Fruit fly (Drosophila melanogaster) whole organism, embryonic: Measurements from ENCODE around the gene CG13721.

Experiments
- Asciz ChIP-seq: fragments of 200-800 bp; sonication (Bioruptor generic); optimal IDR thresholded peaks from 2 replicates; lab custom pipeline; 2017; ENCODE audit warnings: missing biosample characterization, mild to moderate bottlenecking, missing genetic modification characterization, missing genetic modification reagents
- Atf6 ChIP-seq: fragments of 200-800 bp; sonication (Bioruptor generic); IDR thresholded peaks from 2 replicates; pipeline ENCODE4 v1.3.6; 2022; ENCODE audit warnings: missing biosample characterization, missing genetic modification characterization
- CG1024 ChIP-seq: fragments of 200-800 bp; sonication (Bioruptor generic); IDR thresholded peaks from 2 replicates; pipeline ENCODE4 v1.3.6; 2022; ENCODE audit warnings: missing biosample characterization, missing genetic modification characterization
- CG11456 ChIP-seq: fragments of 200-800 bp; sonication (Bioruptor generic); IDR thresholded peaks from 3 replicates; pipeline ENCODE4 v1.3.6; 2022; ENCODE audit warnings: missing biosample characterization, missing genetic modification characterization
- CG12104 ChIP-seq: fragments of 200-800 bp; sonication (Bioruptor generic); optimal IDR thresholded peaks from 3 replicates; lab custom pipeline; 2016; ENCODE audit warnings: missing biosample characterization, missing genetic modification characterization
- CG12391 ChIP-seq: fragments of 200-800 bp; sonication (Bioruptor generic); optimal IDR thresholded peaks from 3 replicates; lab custom pipeline; 2018; ENCODE audit warnings: missing biosample characterization, mild to moderate bottlenecking, missing genetic modification characterization, moderate library complexity
- CG13287 ChIP-seq: fragments of 200-800 bp; sonication (Bioruptor generic); IDR thresholded peaks from 2 replicates; pipeline ENCODE4 v1.3.6; 2022; ENCODE audit warnings: missing biosample characterization, missing genetic modification characterization; ENCODE audit not compliant: partially characterized antibody
- CG17186 ChIP-seq: fragments of 200-800 bp; sonication (Bioruptor generic); optimal IDR thresholded peaks from 3 replicates; lab custom pipeline; 2017; ENCODE audit warnings: missing biosample characterization, missing genetic modification reagents, missing genetic modification characterization
- CG18476 ChIP-seq: fragments of 200-800 bp; sonication (Bioruptor generic); optimal IDR thresholded peaks from 2 replicates; lab custom pipeline; 2016; ENCODE audit warnings: missing biosample characterization, mild to moderate bottlenecking, missing genetic modification characterization
- CG2120 ChIP-seq: fragments of 200-800 bp; sonication (Bioruptor generic); optimal IDR thresholded peaks from 3 replicates; lab custom pipeline; 2016; ENCODE audit warnings: missing biosample characterization, missing genetic modification characterization
- CG2712 ChIP-seq: fragments of 200-800 bp; optimal IDR thresholded peaks from 3 replicates; lab custom pipeline; 2019; ENCODE audit warnings: missing biosample characterization, mild to moderate bottlenecking, missing genetic modification characterization, moderate library complexity
- CG31365 ChIP-seq: fragments of 200-800 bp; sonication (Bioruptor generic); optimal IDR thresholded peaks from 2 replicates; lab custom pipeline; 2018; ENCODE audit warnings: missing biosample characterization, mild to moderate bottlenecking, missing genetic modification characterization
- CG34422 ChIP-seq: fragments of 200-800 bp; sonication (Bioruptor generic); IDR thresholded peaks from 3 replicates; pipeline ENCODE4 v1.3.6; 2022; ENCODE audit warnings: missing biosample characterization, missing genetic modification characterization
- CG4820 ChIP-seq: fragments of 200-800 bp; sonication (Bioruptor generic); optimal IDR thresholded peaks from 3 replicates; lab custom pipeline; 2016; ENCODE audit warnings: missing biosample characterization, missing genetic modification characterization
- CG5180 ChIP-seq: fragments of 200-800 bp; sonication (Bioruptor generic); optimal IDR thresholded peaks from 3 replicates; lab custom pipeline; 2017; ENCODE audit warnings: missing biosample characterization, missing genetic modification characterization, mild to moderate bottlenecking, moderate library complexity, missing genetic modification reagents
- CG5245 ChIP-seq: fragments of 200-800 bp; sonication (Bioruptor generic); optimal IDR thresholded peaks from 3 replicates; lab custom pipeline; 2016; ENCODE audit warnings: missing biosample characterization, missing genetic modification characterization
- CG6254 ChIP-seq: fragments of 200-800 bp; sonication (Bioruptor generic); optimal IDR thresholded peaks from 3 replicates; lab custom pipeline; 2017; ENCODE audit warnings: mild to moderate bottlenecking, missing biosample characterization, missing genetic modification reagents, missing genetic modification characterization
- CG6272 ChIP-seq: fragments of 200-800 bp; sonication (Bioruptor generic); IDR thresholded peaks from 2 replicates; pipeline ENCODE4 v1.3.6; 2022; ENCODE audit warnings: missing biosample characterization, missing genetic modification characterization
- CG6791 ChIP-seq: fragments of 200-800 bp; sonication (Bioruptor generic); IDR thresholded peaks from 3 replicates; pipeline ENCODE4 v1.3.6; 2022; ENCODE audit warnings: missing biosample characterization, missing genetic modification characterization; ENCODE audit not compliant: partially characterized antibody
- CG7928 ChIP-seq: fragments of 200-800 bp; sonication (Bioruptor generic); optimal IDR thresholded peaks from 2 replicates; lab custom pipeline; 2017; ENCODE audit warnings: missing biosample characterization, mild to moderate bottlenecking, missing genetic modification characterization
- CG9797 ChIP-seq: fragments of 200-800 bp; sonication (Bioruptor generic); optimal IDR thresholded peaks from 3 replicates; lab custom pipeline; 2018; ENCODE audit warnings: missing biosample characterization, mild to moderate bottlenecking, missing genetic modification characterization
- CHES-1-like ChIP-seq: fragments of 200-800 bp; sonication (Bioruptor generic); optimal IDR thresholded peaks from 2 replicates; lab custom pipeline; 2016; ENCODE audit warnings: missing biosample characterization, missing genetic modification characterization
- ERR ChIP-seq: fragments of 200-800 bp; sonication (Bioruptor generic); optimal IDR thresholded peaks from 2 replicates; lab custom pipeline; 2016; ENCODE audit warnings: missing biosample characterization, missing genetic modification characterization
- H15 ChIP-seq: fragments of 200-800 bp; sonication (Bioruptor generic); IDR thresholded peaks from 3 replicates; pipeline ENCODE4 v1.3.6; 2022; ENCODE audit warnings: missing biosample characterization, missing genetic modification characterization
- HHEX ChIP-seq: fragments of 200-800 bp; sonication (Bioruptor generic); optimal IDR thresholded peaks from 3 replicates; lab custom pipeline; 2017; ENCODE audit warnings: missing biosample characterization, mild to moderate bottlenecking, missing genetic modification characterization, missing genetic modification reagents
- Hand ChIP-seq: fragments of 200-800 bp; sonication (Bioruptor generic); optimal IDR thresholded peaks from 2 replicates; lab custom pipeline; 2017; ENCODE audit warnings: mild to moderate bottlenecking, missing biosample characterization, missing genetic modification reagents, missing genetic modification characterization
- HmgZ ChIP-seq: fragments of 200-800 bp; sonication (Bioruptor generic); optimal IDR thresholded peaks from 2 replicates; lab custom pipeline; 2018; ENCODE audit warnings: missing biosample characterization, mild to moderate bottlenecking, missing genetic modification characterization
- Hr78 ChIP-seq, 2 experiments: fragments of 200-800 bp in 1 of 2; fragments of >200 bp in 1 of 2; sonication (Bioruptor generic) in 1 of 2; optimal IDR thresholded peaks; 2 replicates each; lab custom pipeline; 2017 to 2019; ENCODE audit warnings: missing biosample characterization in 2 of 2, missing genetic modification characterization in 2 of 2, mild to moderate bottlenecking in 1 of 2, moderate library complexity in 1 of 2
- Kr ChIP-seq: fragments of 200-800 bp; sonication (Bioruptor generic); optimal IDR thresholded peaks from 2 replicates; lab custom pipeline; 2017; ENCODE audit warnings: missing biosample characterization, mild to moderate bottlenecking, missing genetic modification characterization
- Max ChIP-seq: fragments of 200-800 bp; sonication (Bioruptor generic); optimal IDR thresholded peaks from 2 replicates; lab custom pipeline; 2016; ENCODE audit warnings: missing biosample characterization, mild to moderate bottlenecking, missing genetic modification characterization
- Meics ChIP-seq: fragments of 200-800 bp; sonication (Bioruptor generic); optimal IDR thresholded peaks from 2 replicates; lab custom pipeline; 2017; ENCODE audit warnings: missing biosample characterization, mild to moderate bottlenecking, missing genetic modification characterization
- Mes4 ChIP-seq: fragments of 200-800 bp; sonication (Bioruptor generic); optimal IDR thresholded peaks from 2 replicates; lab custom pipeline; 2016; ENCODE audit warnings: missing biosample characterization, missing genetic modification characterization
- NC2α ChIP-seq: fragments of 200-800 bp; sonication (Bioruptor generic); optimal IDR thresholded peaks from 2 replicates; lab custom pipeline; 2016; ENCODE audit warnings: missing biosample characterization, missing genetic modification characterization
- NC2β ChIP-seq: fragments of 200-800 bp; sonication (Bioruptor generic); optimal IDR thresholded peaks from 2 replicates; lab custom pipeline; 2016; ENCODE audit warnings: missing biosample characterization, missing genetic modification characterization
- PHDP ChIP-seq: fragments of 200-800 bp; sonication (Bioruptor generic); optimal IDR thresholded peaks from 3 replicates; lab custom pipeline; 2018; ENCODE audit warnings: missing biosample characterization, mild to moderate bottlenecking, missing genetic modification characterization, moderate library complexity
- ase ChIP-seq: fragments of 200-800 bp; sonication (Bioruptor generic); IDR thresholded peaks from 3 replicates; pipeline ENCODE4 v1.3.6; 2022; ENCODE audit warnings: missing biosample characterization, missing genetic modification characterization
- caup ChIP-seq: fragments of 200-800 bp; sonication (Bioruptor generic); optimal IDR thresholded peaks from 3 replicates; lab custom pipeline; 2017; ENCODE audit warnings: missing biosample characterization, mild to moderate bottlenecking, missing genetic modification characterization, moderate library complexity; ENCODE audit not compliant: severe bottlenecking
- dmrt11E ChIP-seq: fragments of 200-800 bp; sonication (Bioruptor generic); optimal IDR thresholded peaks from 3 replicates; lab custom pipeline; 2018; ENCODE audit warnings: missing biosample characterization, mild to moderate bottlenecking, missing genetic modification characterization, moderate library complexity
- ewg ChIP-seq: fragments of 200-800 bp; sonication (Bioruptor generic); optimal IDR thresholded peaks from 3 replicates; lab custom pipeline; 2017; ENCODE audit warnings: mild to moderate bottlenecking, missing biosample characterization, missing genetic modification reagents, missing genetic modification characterization
- fd3F ChIP-seq: fragments of 200-800 bp; sonication (Bioruptor generic); optimal IDR thresholded peaks from 2 replicates; lab custom pipeline; 2018; ENCODE audit warnings: missing biosample characterization, mild to moderate bottlenecking, missing genetic modification characterization, moderate library complexity
- gce ChIP-seq: fragments of 200-800 bp; sonication (Bioruptor generic); IDR thresholded peaks from 3 replicates; pipeline ENCODE4 v1.3.6; 2022; ENCODE audit warnings: missing biosample characterization, missing genetic modification characterization
- gcm2 ChIP-seq: fragments of 200-800 bp; sonication (Bioruptor generic); optimal IDR thresholded peaks from 2 replicates; lab custom pipeline; 2016; ENCODE audit warnings: missing biosample characterization, missing genetic modification characterization
- gem ChIP-seq: fragments of 200-800 bp; sonication (Bioruptor generic); optimal IDR thresholded peaks from 2 replicates; lab custom pipeline; 2019; ENCODE audit warnings: missing biosample characterization, mild to moderate bottlenecking, missing genetic modification characterization, moderate library complexity
- ken ChIP-seq: fragments of 200-800 bp; sonication (Bioruptor generic); IDR thresholded peaks from 3 replicates; pipeline ENCODE4 v1.3.6; 2022; ENCODE audit warnings: missing biosample characterization, missing genetic modification characterization
- kni ChIP-seq: fragments of 200-800 bp; sonication (Bioruptor generic); optimal IDR thresholded peaks from 3 replicates; lab custom pipeline; 2017; ENCODE audit warnings: mild to moderate bottlenecking, missing biosample characterization, missing genetic modification reagents, missing genetic modification characterization
- so ChIP-seq: fragments of 200-800 bp; sonication (Bioruptor generic); IDR thresholded peaks from 3 replicates; pipeline ENCODE4 v1.3.6; 2022; ENCODE audit warnings: missing biosample characterization, missing genetic modification characterization
- tap ChIP-seq: fragments of 200-800 bp; optimal IDR thresholded peaks from 3 replicates; lab custom pipeline; 2019; ENCODE audit warnings: missing biosample characterization, mild to moderate bottlenecking, missing genetic modification characterization, moderate library complexity
- trem ChIP-seq: fragments of 200-800 bp; optimal IDR thresholded peaks from 3 replicates; lab custom pipeline; 2019; ENCODE audit warnings: missing biosample characterization, mild to moderate bottlenecking, missing genetic modification characterization, moderate library complexity
- vnd ChIP-seq: fragments of 200-800 bp; sonication (Bioruptor generic); IDR thresholded peaks from 3 replicates; pipeline ENCODE4 v1.3.6; 2022; ENCODE audit warnings: missing biosample characterization, missing genetic modification characterization; ENCODE audit not compliant: partially characterized antibody

CG13721 gene

DNA sequence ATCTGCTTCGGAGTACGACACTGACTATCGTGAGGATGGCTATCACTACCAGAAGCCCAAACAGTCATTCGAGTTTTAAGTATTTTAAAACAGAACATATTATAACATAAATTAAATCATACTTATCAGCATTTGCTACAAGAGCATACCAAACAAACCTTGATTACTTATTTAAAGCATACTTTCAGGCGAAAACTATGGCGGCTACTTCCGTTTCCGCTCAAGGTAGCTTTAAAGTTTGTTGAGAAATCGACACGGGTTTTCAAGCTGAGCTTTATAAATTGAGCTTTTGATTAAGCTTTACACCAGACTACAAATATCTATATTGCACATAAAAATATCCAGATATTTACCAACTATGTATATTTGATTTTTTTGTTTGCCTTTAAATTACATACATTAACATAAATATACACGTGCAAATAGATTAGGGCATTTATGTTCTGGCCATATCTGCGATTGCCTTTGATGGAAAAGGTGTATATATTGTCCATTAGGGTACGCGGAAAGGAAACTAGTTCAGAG lies 22.6 kb downstream of the CG13721 start (continued):
- 0 out of 3 replicates have a peak, but pooled peaks have one; percentile 77 for TF ChIP-seq so (GFP tag; lab: Robert Waterston, UW)
- TF ChIP-seq Meics (GFP tag; lab: Kevin White, UChicago): peak; percentile 93
- TF ChIP-seq CG6254: peak; percentile 83
- TF ChIP-seq gem (tag; lab: Kevin White, UChicago): no peak
- peak; percentile 82 for TF ChIP-seq HmgZ (tag; lab: Kevin White, UChicago)
- peak; percentile 53 for TF ChIP-seq CG17186
- peak; percentile 90 for TF ChIP-seq CG31365 (tag; lab: Kevin White, UChicago)
- TF ChIP-seq PHDP (tag; lab: Kevin White, UChicago): peak; percentile 93
- TF ChIP-seq Atf6 (GFP tag; lab: Robert Waterston, UW): peak; percentile 71
- TF ChIP-seq ewg: peak; percentile 55
- 0 out of 3 replicates have a peak, but pooled peaks have one; percentile 42 for TF ChIP-seq H15 (GFP tag; lab: Robert Waterston, UW)
- peak; percentile 37 for TF ChIP-seq dmrt11E (tag; lab: Kevin White, UChicago)
- TF ChIP-seq Hand (GFP tag; lab: Kevin White, UChicago): peak; percentile 89
- TF ChIP-seq fd3F (GFP tag; lab: Kevin White, UChicago): peak; percentile 68
- peak; percentile 70 for TF ChIP-seq CG5180 (GFP tag; lab: Kevin White, UChicago)
- TF ChIP-seq Max (GFP tag; lab: Kevin White, UChicago): peak; percentile 69
- peak; percentile 57 for TF ChIP-seq trem (tag; lab: Kevin White, UChicago)
- TF ChIP-seq CG9797 (GFP tag; lab: Kevin White, UChicago): no peak
- peak; percentile 32 for TF ChIP-seq CG18476
- TF ChIP-seq CHES-1-like (GFP tag; lab: Kevin White, UChicago): peak; percentile 59
- TF ChIP-seq Mes4: peak; percentile 76
- peak; percentile 51; the same call in 2 of the 3 replicates for TF ChIP-seq ase (GFP tag; lab: Robert Waterston, UW)
- peak; percentile 77 for TF ChIP-seq NC2β (GFP tag; lab: Kevin White, UChicago)
- peak; percentile 95 for TF ChIP-seq Asciz (GFP tag; lab: Kevin White, UChicago)
- TF ChIP-seq caup (GFP tag; lab: Kevin White, UChicago): peak; percentile 97
- no peak for TF ChIP-seq NC2α (GFP tag; lab: Kevin White, UChicago)
- no peak for TF ChIP-seq ERR (GFP tag; lab: Kevin White, UChicago)
- peak; percentile 14 for TF ChIP-seq CG4820 (GFP tag; lab: Kevin White, UChicago)
- TF ChIP-seq HHEX (GFP tag; lab: Kevin White, UChicago): peak; percentile 92
- TF ChIP-seq CG2120 (GFP tag; lab: Kevin White, UChicago): peak; percentile 16
- no peak for TF ChIP-seq CG6791 (GFP tag; lab: Robert Waterston, UW)
- peak; percentile 86 for TF ChIP-seq CG12391 (tag; lab: Kevin White, UChicago)
- no peak for TF ChIP-seq vnd (GFP tag; lab: Robert Waterston, UW)
- peak; percentile 65 for TF ChIP-seq CG1024 (GFP tag; lab: Robert Waterston, UW)
- peak; percentile 27; the same call in 1 of the 3 replicates for TF ChIP-seq ken (GFP tag; lab: Robert Waterston, UW)
- peak; percentile 29; the same call in 1 of the 2 replicates for TF ChIP-seq CG13287 (GFP tag; lab: Robert Waterston, UW)
- TF ChIP-seq gce (GFP tag; lab: Robert Waterston, UW): peak; percentile 89; the same call in 2 of the 3 replicates
- TF ChIP-seq gcm2 (GFP tag; lab: Kevin White, UChicago): peak; percentile 74
- TF ChIP-seq CG5245: peak; percentile 69
- TF ChIP-seq tap (tag; lab: Kevin White, UChicago): peak; percentile 77
- peak; percentile 58 for TF ChIP-seq kni (GFP tag; lab: Kevin White, UChicago)
- peak; percentile 60 for TF ChIP-seq CG7928 (GFP tag; lab: Kevin White, UChicago)
- no peak for TF ChIP-seq Kr (GFP tag; lab: Kevin White, UChicago)
- TF ChIP-seq CG12104 (GFP tag; lab: Kevin White, UChicago): peak; percentile 74
- TF ChIP-seq Hr78 (GFP tag; optimal IDR thresholded peaks at IDR 0.05; lab: Kevin White, UChicago): no peak
- peak; percentile 46; the same call in 1 of the 3 replicates for TF ChIP-seq CG34422
- no peak for TF ChIP-seq CG6272 (GFP tag; lab: Robert Waterston, UW)
- TF ChIP-seq CG2712 (tag; lab: Kevin White, UChicago): no peak
- peak; percentile 59; the same call in 1 of the 3 replicates for TF ChIP-seq CG11456 (GFP tag; lab: Robert Waterston, UW)
